Worm (Caenorhabditis elegans): ENCODE data around the gene hst-6.

The hst-6 gene

ce11 chrX:5319214-5319838 lies 44.0 kb downstream of the hst-6 start:
- TF ChIP-seq ama-1 (optimal IDR thresholded peaks at IDR 0.05) (no peak), pes-1 (GFP tag; IDR thresholded peaks at IDR 0.05) (peak; percentile 88), hmg-4 (GFP tag; optimal IDR thresholded peaks at IDR 0.05) (no peak), ets-7 (tag; optimal IDR thresholded peaks at IDR 0.05) (peak; percentile 23), ceh-36 (tag; optimal IDR thresholded peaks at IDR 0.05) (peak; percentile 80), tra-4 (tag; optimal IDR thresholded peaks at IDR 0.05) (peak; percentile 64), F13C5.2 (tag; optimal IDR thresholded peaks at IDR 0.05) (peak; percentile 79), hnd-1 (tag; optimal IDR thresholded peaks at IDR 0.05) (peak; percentile 65), hmbx-1 (tag; optimal IDR thresholded peaks at IDR 0.05) (peak; percentile 41), aly-1 (tag; optimal IDR thresholded peaks at IDR 0.05) (peak; percentile 72), tbx-37 (GFP tag; conservative IDR thresholded peaks at IDR 0.05) (peak; percentile 85), scrt-1 (GFP tag; IDR thresholded peaks at IDR 0.05) (no peak; the same call in none of the 2 replicates), ceh-13 (GFP tag; optimal IDR thresholded peaks at IDR 0.05) (peak; percentile 78), tbx-11 (GFP tag; IDR thresholded peaks at IDR 0.05) (peak; percentile 83), flt-1 (GFP tag; IDR thresholded peaks at IDR 0.05) (peak; percentile 88), sea-1 (GFP tag; conservative IDR thresholded peaks at IDR 0.05) (no peak; the same call in 1 of the 2 replicates), B0310.2 (tag; optimal IDR thresholded peaks at IDR 0.05) (peak; percentile 68)

- TF ChIP-seq ceh-36 (tag; optimal IDR thresholded peaks at IDR 0.05), result no peak
- TF ChIP-seq B0310.2 (tag; optimal IDR thresholded peaks at IDR 0.05), result no peak
- TF ChIP-seq F13C5.2 (tag; optimal IDR thresholded peaks at IDR 0.05), result no peak
- TF ChIP-seq ets-7 (tag; optimal IDR thresholded peaks at IDR 0.05), result no peak
- no peak for TF ChIP-seq hmbx-1 (tag; optimal IDR thresholded peaks at IDR 0.05)
- TF ChIP-seq flt-1 (GFP tag; IDR thresholded peaks at IDR 0.05), result no peak
- no peak for TF ChIP-seq ama-1 (optimal IDR thresholded peaks at IDR 0.05)
Observed at ce11 chrX:5321563-5321962, 46.2 kb downstream of the hst-6 start.

ce11 chrX:5323287-5323686 lies 47.9 kb downstream of the hst-6 start, which contains the start of gene sto-2:
Gene sto-2, minus strand, starts transcription at chrX:5323387.
- TF ChIP-seq flt-1 (GFP tag; IDR thresholded peaks at IDR 0.05) (no peak), ets-7 (tag; optimal IDR thresholded peaks at IDR 0.05) (no peak), sea-1 (GFP tag; conservative IDR thresholded peaks at IDR 0.05) (no peak), hmg-4 (GFP tag; optimal IDR thresholded peaks at IDR 0.05) (no peak)

Data from whole organism, early embryonic.